Worm (Caenorhabditis elegans) whole organism, young adult: Measurements from ENCODE around the gene str-246.

ENCODE experiments used
- F23B12.7 ChIP-seq: sonication (generic microtip); optimal IDR thresholded peaks from 2 replicates; lab custom pipeline; 2017; ENCODE audit warnings: missing genetic modification characterization, mild to moderate bottlenecking, missing compliant biosample characterization, antibody characterized with exemption, moderate library complexity; ENCODE audit not compliant: insufficient read depth
- K12H6.12 ChIP-seq: fragments of 200-800 bp; sonication (Bioruptor generic); optimal IDR thresholded peaks from 2 replicates; lab custom pipeline; 2018; ENCODE audit warnings: mild to moderate bottlenecking, missing genetic modification characterization, missing compliant biosample characterization
- Y79H2A.3 ChIP-seq: fragments of 200-800 bp; sonication (Bioruptor generic); conservative IDR thresholded peaks from 2 replicates; pipeline ENCODE4 v1.3.6; 2022; ENCODE audit warnings: missing genetic modification reagents, missing genetic modification characterization, missing compliant biosample characterization
- Y95B8A.8 ChIP-seq: fragments of 200-800 bp; sonication (Bioruptor generic); IDR thresholded peaks from 2 replicates; pipeline ENCODE4 v1.3.6; 2022; ENCODE audit warnings: missing genetic modification reagents, missing genetic modification characterization, missing compliant biosample characterization
- aptf-3 ChIP-seq: fragments of 200-800 bp; sonication (Bioruptor generic); IDR thresholded peaks from 2 replicates; pipeline ENCODE4 v1.3.6; 2022; ENCODE audit warnings: missing genetic modification characterization, missing compliant biosample characterization
- ceh-27 ChIP-seq: fragments of 200-800 bp; sonication (Bioruptor generic); optimal IDR thresholded peaks from 2 replicates; lab custom pipeline; 2018; ENCODE audit warnings: mild to moderate bottlenecking, missing genetic modification characterization, moderate library complexity, missing compliant biosample characterization
- ceh-40 ChIP-seq: fragments of 200-800 bp; sonication (Bioruptor generic); IDR thresholded peaks from 2 replicates; pipeline ENCODE4 v1.3.6; 2022; ENCODE audit warnings: missing genetic modification characterization, missing compliant biosample characterization
- ceh-91 ChIP-seq: fragments of 200-800 bp; sonication (Bioruptor generic); IDR thresholded peaks from 2 replicates; pipeline ENCODE4 v1.3.6; 2022; ENCODE audit warnings: missing genetic modification reagents, missing genetic modification characterization, missing compliant biosample characterization
- chd-7 ChIP-seq: sonication (generic microtip); optimal IDR thresholded peaks from 2 replicates; lab custom pipeline; 2016; ENCODE audit warnings: mild to moderate bottlenecking, missing genetic modification characterization, moderate library complexity, missing compliant biosample characterization
- dox-1 ChIP-seq: fragments of 200-800 bp; sonication (Bioruptor generic); IDR thresholded peaks from 2 replicates; pipeline ENCODE4 v1.3.6; 2022; ENCODE audit warnings: missing genetic modification reagents, missing genetic modification characterization, missing compliant biosample characterization
- efl-1 ChIP-seq: fragments of 150-350 bp; optimal IDR thresholded peaks from 2 replicates; lab custom pipeline; 2014; ENCODE audit warnings: missing biosample characterization, missing genetic modification reagents, missing genetic modification characterization
- egl-18 ChIP-seq: fragments of 200-800 bp; sonication (Bioruptor generic); IDR thresholded peaks from 2 replicates; pipeline ENCODE4 v1.3.6; 2022; ENCODE audit warnings: missing genetic modification reagents, missing genetic modification characterization, missing compliant biosample characterization
- hlh-12 ChIP-seq: sonication (generic microtip); optimal IDR thresholded peaks from 2 replicates; lab custom pipeline; 2016; ENCODE audit warnings: missing genetic modification characterization, missing compliant biosample characterization
- hmg-1.2 ChIP-seq: fragments of 200-800 bp; sonication (Bioruptor generic); IDR thresholded peaks from 2 replicates; pipeline ENCODE4 v1.3.6; 2022; ENCODE audit warnings: missing genetic modification reagents, missing genetic modification characterization, missing compliant biosample characterization
- lag-1 ChIP-seq: fragments of 200-800 bp; sonication (Bioruptor generic); IDR thresholded peaks from 2 replicates; pipeline ENCODE4 v1.3.6; 2022; ENCODE audit warnings: missing genetic modification reagents, missing genetic modification characterization, missing compliant biosample characterization
- lin-35 ChIP-seq, 3 experiments: fragments of 150-350 bp in 2 of 3; sonication (generic microtip) in 1 of 3; optimal IDR thresholded peaks; 2 replicates each; lab custom pipeline; 2014 to 2018; ENCODE audit warnings: missing biosample characterization in 3 of 3, missing genetic modification characterization in 3 of 3, missing genetic modification reagents in 3 of 3
- madf-6 ChIP-seq: fragments of 200-800 bp; sonication (Bioruptor generic); IDR thresholded peaks from 2 replicates; pipeline ENCODE4 v1.3.6; 2022; ENCODE audit warnings: missing genetic modification reagents, missing genetic modification characterization, missing compliant biosample characterization
- madf-8 ChIP-seq: fragments of 200-800 bp; sonication (Bioruptor generic); conservative IDR thresholded peaks from 2 replicates; pipeline ENCODE4 v1.3.6; 2022; ENCODE audit warnings: missing genetic modification reagents, missing genetic modification characterization, missing compliant biosample characterization
- nhr-120 ChIP-seq: fragments of 200-800 bp; sonication (Bioruptor generic); IDR thresholded peaks from 2 replicates; pipeline ENCODE4 v1.3.6; 2022; ENCODE audit warnings: missing genetic modification characterization, missing compliant biosample characterization
- nhr-179 ChIP-seq: sonication (generic microtip); optimal IDR thresholded peaks from 2 replicates; lab custom pipeline; 2016; ENCODE audit warnings: mild to moderate bottlenecking, missing genetic modification characterization, missing compliant biosample characterization
- pbrm-1 ChIP-seq: fragments of 200-800 bp; sonication (Bioruptor generic); IDR thresholded peaks from 2 replicates; pipeline ENCODE4 v1.3.6; 2022; ENCODE audit warnings: missing genetic modification reagents, missing genetic modification characterization, missing compliant biosample characterization
- sea-2 ChIP-seq: fragments of 200-800 bp; sonication (Bioruptor generic); IDR thresholded peaks from 2 replicates; pipeline ENCODE4 v1.3.6; 2022; ENCODE audit warnings: missing genetic modification characterization, missing compliant biosample characterization
- snpc-1.1 ChIP-seq: sonication (generic microtip); optimal IDR thresholded peaks from 2 replicates; lab custom pipeline; 2017; ENCODE audit warnings: missing genetic modification characterization, mild to moderate bottlenecking, missing compliant biosample characterization, antibody characterized with exemption, moderate library complexity, missing genotype, missing genetic modification reagents; ENCODE audit not compliant: insufficient read depth
- snpc-4 ChIP-seq, 5 experiments: fragments of 150-350 bp in 1 of 5; sonication (generic microtip) in 4 of 5; optimal IDR thresholded peaks; 2 replicates each; lab custom pipeline; 2014 to 2018; ENCODE audit warnings: missing genetic modification characterization in 5 of 5, missing biosample characterization in 3 of 5, antibody characterized with exemption in 2 of 5, mild to moderate bottlenecking in 2 of 5, missing compliant biosample characterization in 2 of 5, missing genotype in 2 of 5, moderate library complexity in 2 of 5, missing genetic modification reagents in 1 of 5
- unc-62 ChIP-seq: fragments of 150-350 bp; optimal IDR thresholded peaks from 2 replicates; lab custom pipeline; 2014; ENCODE audit warnings: missing biosample characterization, missing genetic modification reagents, missing genetic modification characterization
- xnd-1 ChIP-seq: sonication (generic microtip); optimal IDR thresholded peaks from 2 replicates; lab custom pipeline; 2016; ENCODE audit warnings: missing genotype, missing genetic modification reagents, missing genetic modification characterization, missing compliant biosample characterization
- ztf-28 ChIP-seq: fragments of 200-800 bp; sonication (Bioruptor generic); IDR thresholded peaks from 2 replicates; pipeline ENCODE4 v1.3.6; 2022; ENCODE audit warnings: missing genetic modification reagents, missing genetic modification characterization, missing compliant biosample characterization

The str-246 gene

ce11 chrIII:11123844-11124243 lies 46.3 kb downstream of the str-246 start (continued):
- TF ChIP-seq dox-1 (GFP tag; lab: Robert Waterston, UW) (no peak), lin-35 (GFP tag; optimal IDR thresholded peaks at IDR 0.05; lab: Kevin White, UChicago) (no peak), snpc-4 (GFP tag; optimal IDR thresholded peaks at IDR 0.05; lab: Kevin White, UChicago) (peak; percentile 83), snpc-4 (tag; optimal IDR thresholded peaks at IDR 0.05; lab: Kevin White, UChicago) (peak in 3 of 4 experiments; percentile 78 to 93 (median 91)), nhr-120 (0 out of 2 replicates have a peak, but pooled peaks have one; percentile 61), chd-7 (tag; lab: Kevin White, UChicago) (no peak), madf-6 (peak; percentile 46), F23B12.7 (tag; lab: Kevin White, UChicago) (no peak), nhr-179 (no peak), ztf-28 (GFP tag; lab: Robert Waterston, UW) (no peak), ceh-40 (GFP tag; lab: Robert Waterston, UW) (no peak), egl-18 (no peak), Y79H2A.3 (GFP tag; lab: Robert Waterston, UW) (no peak), efl-1 (GFP tag; lab: Kevin White, UChicago) (no peak), snpc-1.1 (peak; percentile 84), pbrm-1 (GFP tag; lab: Robert Waterston, UW) (0 out of 2 replicates have a peak, but pooled peaks have one; percentile 10), lag-1 (GFP tag; lab: Robert Waterston, UW) (no peak), hlh-12 (tag; lab: Kevin White, UChicago) (no peak)
- TF ChIP-seq, all 124 proteins: peak for 11

ce11 chrIII:11127528-11127927 lies 50.0 kb downstream of the str-246 start, which contains the start of gene Y48A6C.8:
Gene Y48A6C.8 (minus strand): TSS chrIII:11127628.
- TF ChIP-seq aptf-3 (GFP tag; lab: Robert Waterston, UW) (no peak), Y95B8A.8 (no peak), ceh-91 (GFP tag; lab: Robert Waterston, UW) (no peak), ceh-27 (GFP tag; lab: Kevin White, UChicago) (no peak), hmg-1.2 (GFP tag; lab: Robert Waterston, UW) (no peak), madf-8 (GFP tag; lab: Robert Waterston, UW) (no peak), K12H6.12 (tag; lab: Kevin White, UChicago) (no peak), egl-18 (no peak), sea-2 (GFP tag; lab: Robert Waterston, UW) (no peak), unc-62 (GFP tag; lab: Kevin White, UChicago) (no peak), xnd-1 (tag; lab: Kevin White, UChicago) (no peak)
